Worm (Caenorhabditis elegans) whole organism, young adult: ENCODE data around the gene R07B7.8.

Experiments
- B0261.1 ChIP-seq: sonication (generic microtip); optimal IDR thresholded peaks from 2 replicates; lab custom pipeline; 2016; ENCODE audit warnings: mild to moderate bottlenecking, missing genetic modification characterization, moderate library complexity, missing compliant biosample characterization
- C06A6.2 ChIP-seq: fragments of 200-800 bp; sonication (Bioruptor generic); conservative IDR thresholded peaks from 2 replicates; pipeline ENCODE4 v1.3.6; 2022; ENCODE audit warnings: missing genetic modification characterization, missing compliant biosample characterization
- C17E4.6 ChIP-seq: fragments of 200-800 bp; sonication (Bioruptor generic); IDR thresholded peaks from 2 replicates; pipeline ENCODE4 v1.3.6; 2022; ENCODE audit warnings: missing genetic modification reagents, missing genetic modification characterization, missing compliant biosample characterization
- F10E7.11 ChIP-seq: sonication (generic microtip); optimal IDR thresholded peaks from 2 replicates; lab custom pipeline; 2017; ENCODE audit warnings: mild to moderate bottlenecking, missing genetic modification characterization, moderate library complexity, missing compliant biosample characterization
- F33H1.4 ChIP-seq: fragments of 200-800 bp; sonication (Bioruptor generic); IDR thresholded peaks from 2 replicates; pipeline ENCODE4 v1.3.6; 2022; ENCODE audit warnings: missing genetic modification reagents, missing genetic modification characterization, missing compliant biosample characterization
- F37B4.10 ChIP-seq: fragments of 200-800 bp; sonication (Bioruptor generic); IDR thresholded peaks from 2 replicates; pipeline ENCODE4 v1.3.6; 2022; ENCODE audit warnings: missing genetic modification characterization, missing compliant biosample characterization
- F52B5.7 ChIP-seq: sonication (generic microtip); optimal IDR thresholded peaks from 2 replicates; lab custom pipeline; 2016; ENCODE audit warnings: mild to moderate bottlenecking, missing genetic modification characterization, missing compliant biosample characterization
- F57C9.4 ChIP-seq: sonication (generic microtip); optimal IDR thresholded peaks from 2 replicates; lab custom pipeline; 2017; ENCODE audit warnings: mild to moderate bottlenecking, missing genetic modification characterization, missing compliant biosample characterization
- Y67H2A.10 ChIP-seq: fragments of 200-800 bp; sonication (Bioruptor generic); conservative IDR thresholded peaks from 2 replicates; pipeline ENCODE4 v1.3.6; 2022; ENCODE audit warnings: missing genetic modification reagents, missing genetic modification characterization, missing compliant biosample characterization
- Y79H2A.3 ChIP-seq: fragments of 200-800 bp; sonication (Bioruptor generic); conservative IDR thresholded peaks from 2 replicates; pipeline ENCODE4 v1.3.6; 2022; ENCODE audit warnings: missing genetic modification reagents, missing genetic modification characterization, missing compliant biosample characterization
- ama-1 ChIP-seq, 3 experiments: fragments of 150-350 bp in 1 of 3; sonication (generic microtip) in 2 of 3; optimal IDR thresholded peaks; 2 replicates each; lab custom pipeline; 2014 to 2018; ENCODE audit warnings: missing biosample characterization in 2 of 3, missing genetic modification characterization in 2 of 3, missing genetic modification reagents in 2 of 3
- aptf-2 ChIP-seq: fragments of 200-800 bp; sonication (Bioruptor generic); conservative IDR thresholded peaks from 2 replicates; pipeline ENCODE4 v1.3.6; 2022; ENCODE audit warnings: missing genetic modification reagents, missing genetic modification characterization, missing compliant biosample characterization
- atf-7 ChIP-seq: sonication (generic microtip); optimal IDR thresholded peaks from 2 replicates; lab custom pipeline; 2017; ENCODE audit warnings: mild to moderate bottlenecking, missing genetic modification characterization, missing compliant biosample characterization
- cebp-2 ChIP-seq: fragments of 200-800 bp; sonication (Bioruptor generic); IDR thresholded peaks from 2 replicates; pipeline ENCODE4 v1.3.6; 2022; ENCODE audit warnings: missing genetic modification characterization, missing compliant biosample characterization
- ceh-100 ChIP-seq: fragments of 200-800 bp; sonication (Bioruptor generic); IDR thresholded peaks from 2 replicates; pipeline ENCODE4 v1.3.6; 2022; ENCODE audit warnings: missing genetic modification reagents, missing genetic modification characterization, missing compliant biosample characterization
- ceh-58 ChIP-seq: fragments of 200-800 bp; sonication (Bioruptor generic); IDR thresholded peaks from 2 replicates; pipeline ENCODE4 v1.3.6; 2022; ENCODE audit warnings: missing genetic modification characterization, missing compliant biosample characterization
- ceh-79 ChIP-seq: sonication (generic microtip); optimal IDR thresholded peaks from 2 replicates; lab custom pipeline; 2017; ENCODE audit warnings: mild to moderate bottlenecking, missing genetic modification characterization, missing compliant biosample characterization
- die-1 ChIP-seq: sonication (generic microtip); optimal IDR thresholded peaks from 2 replicates; lab custom pipeline; 2016; ENCODE audit warnings: missing genotype, mild to moderate bottlenecking, missing genetic modification characterization, missing compliant biosample characterization
- dox-1 ChIP-seq: fragments of 200-800 bp; sonication (Bioruptor generic); IDR thresholded peaks from 2 replicates; pipeline ENCODE4 v1.3.6; 2022; ENCODE audit warnings: missing genetic modification reagents, missing genetic modification characterization, missing compliant biosample characterization
- efl-1 ChIP-seq: fragments of 150-350 bp; optimal IDR thresholded peaks from 2 replicates; lab custom pipeline; 2014; ENCODE audit warnings: missing biosample characterization, missing genetic modification reagents, missing genetic modification characterization
- egrh-3 ChIP-seq: fragments of 200-800 bp; sonication (Bioruptor generic); IDR thresholded peaks from 2 replicates; pipeline ENCODE4 v1.3.6; 2022; ENCODE audit warnings: missing genetic modification reagents, missing genetic modification characterization, missing compliant biosample characterization
- ekl-4 ChIP-seq: fragments of 200-800 bp; sonication (Bioruptor generic); IDR thresholded peaks from 2 replicates; pipeline ENCODE4 v1.3.6; 2022; ENCODE audit warnings: missing genetic modification reagents, missing genetic modification characterization, missing compliant biosample characterization
- him-1 ChIP-seq: sonication (generic microtip); optimal IDR thresholded peaks from 2 replicates; lab custom pipeline; 2016; ENCODE audit warnings: missing genotype, missing genetic modification reagents, missing genetic modification characterization, missing compliant biosample characterization
- hmg-1.2 ChIP-seq: fragments of 200-800 bp; sonication (Bioruptor generic); IDR thresholded peaks from 2 replicates; pipeline ENCODE4 v1.3.6; 2022; ENCODE audit warnings: missing genetic modification reagents, missing genetic modification characterization, missing compliant biosample characterization
- hmg-20 ChIP-seq: fragments of 200-800 bp; sonication (Bioruptor generic); IDR thresholded peaks from 2 replicates; pipeline ENCODE4 v1.3.6; 2022; ENCODE audit warnings: missing genetic modification reagents, missing genetic modification characterization, missing compliant biosample characterization
- lir-1 ChIP-seq: fragments of 200-800 bp; sonication (Bioruptor generic); conservative IDR thresholded peaks from 2 replicates; pipeline ENCODE4 v1.3.6; 2022; ENCODE audit warnings: missing genetic modification reagents, missing genetic modification characterization, missing compliant biosample characterization
- lsl-1 ChIP-seq: fragments of 200-800 bp; sonication (Bioruptor generic); optimal IDR thresholded peaks from 2 replicates; lab custom pipeline; 2018; ENCODE audit warnings: mild to moderate bottlenecking, missing genetic modification characterization, moderate library complexity, missing compliant biosample characterization
- lsy-27 ChIP-seq: sonication (generic microtip); optimal IDR thresholded peaks from 2 replicates; lab custom pipeline; 2017; ENCODE audit warnings: missing genetic modification characterization, mild to moderate bottlenecking, missing compliant biosample characterization, antibody characterized with exemption, missing genotype, borderline replicate concordance; ENCODE audit not compliant: insufficient read depth
- madf-10 ChIP-seq: sonication (generic microtip); optimal IDR thresholded peaks from 2 replicates; lab custom pipeline; 2016; ENCODE audit warnings: mild to moderate bottlenecking, missing genetic modification characterization, missing compliant biosample characterization
- madf-3 ChIP-seq: fragments of 200-800 bp; sonication (Bioruptor generic); IDR thresholded peaks from 2 replicates; pipeline ENCODE4 v1.3.6; 2022; ENCODE audit warnings: missing genetic modification reagents, missing genetic modification characterization, missing compliant biosample characterization
- madf-6 ChIP-seq: fragments of 200-800 bp; sonication (Bioruptor generic); IDR thresholded peaks from 2 replicates; pipeline ENCODE4 v1.3.6; 2022; ENCODE audit warnings: missing genetic modification reagents, missing genetic modification characterization, missing compliant biosample characterization
- mcd-1 ChIP-seq: fragments of 200-800 bp; sonication (Bioruptor generic); IDR thresholded peaks from 2 replicates; pipeline ENCODE4 v1.3.6; 2022; ENCODE audit warnings: missing genetic modification reagents, missing genetic modification characterization, missing compliant biosample characterization
- mxl-1 ChIP-seq: sonication (generic microtip); optimal IDR thresholded peaks from 2 replicates; lab custom pipeline; 2016; ENCODE audit warnings: missing genetic modification characterization, missing compliant biosample characterization
- nfya-1 ChIP-seq: sonication (generic microtip); optimal IDR thresholded peaks from 2 replicates; lab custom pipeline; 2017; ENCODE audit warnings: antibody characterized with exemption, missing compliant biosample characterization, missing genetic modification characterization, borderline replicate concordance; ENCODE audit not compliant: insufficient read depth
- nfyb-1 ChIP-seq: fragments of 200-800 bp; sonication (Bioruptor generic); IDR thresholded peaks from 2 replicates; pipeline ENCODE4 v1.3.6; 2022; ENCODE audit warnings: missing genetic modification reagents, missing genetic modification characterization, missing compliant biosample characterization
- rcor-1 ChIP-seq: fragments of 200-800 bp; sonication (Bioruptor generic); IDR thresholded peaks from 2 replicates; pipeline ENCODE4 v1.3.6; 2022; ENCODE audit warnings: missing genetic modification reagents, missing genetic modification characterization, missing compliant biosample characterization
- sea-2 ChIP-seq: fragments of 200-800 bp; sonication (Bioruptor generic); IDR thresholded peaks from 2 replicates; pipeline ENCODE4 v1.3.6; 2022; ENCODE audit warnings: missing genetic modification characterization, missing compliant biosample characterization
- snpc-1.3 ChIP-seq: sonication (generic microtip); optimal IDR thresholded peaks from 2 replicates; lab custom pipeline; 2017; ENCODE audit warnings: missing genetic modification characterization, mild to moderate bottlenecking, missing compliant biosample characterization, antibody characterized with exemption, moderate library complexity, missing genotype, missing genetic modification reagents; ENCODE audit not compliant: insufficient read depth
- somi-1 ChIP-seq: fragments of 200-800 bp; sonication (Bioruptor generic); optimal IDR thresholded peaks from 2 replicates; lab custom pipeline; 2018; ENCODE audit warnings: mild to moderate bottlenecking, missing genetic modification characterization, missing compliant biosample characterization
- sptf-2 ChIP-seq: fragments of 200-800 bp; sonication (Bioruptor generic); optimal IDR thresholded peaks from 2 replicates; lab custom pipeline; 2018; ENCODE audit warnings: mild to moderate bottlenecking, missing genetic modification characterization, missing compliant biosample characterization
- tbx-9 ChIP-seq: sonication (generic microtip); optimal IDR thresholded peaks from 2 replicates; lab custom pipeline; 2016; ENCODE audit warnings: borderline replicate concordance, missing genetic modification characterization, inconsistent platforms, missing compliant biosample characterization
- tlf-1 ChIP-seq: fragments of 200-800 bp; sonication (Bioruptor generic); optimal IDR thresholded peaks from 2 replicates; lab custom pipeline; 2018; ENCODE audit warnings: mild to moderate bottlenecking, missing genetic modification characterization, missing compliant biosample characterization
- unc-130 ChIP-seq: sonication (generic microtip); optimal IDR thresholded peaks from 2 replicates; lab custom pipeline; 2016; ENCODE audit warnings: missing genetic modification reagents, missing genetic modification characterization, missing compliant biosample characterization
- zfh-2 ChIP-seq: fragments of 200-800 bp; sonication (Bioruptor generic); conservative IDR thresholded peaks from 2 replicates; pipeline ENCODE4 v1.3.6; 2022; ENCODE audit warnings: missing genetic modification reagents, missing genetic modification characterization, missing compliant biosample characterization
- zim-3 ChIP-seq: sonication (generic microtip); optimal IDR thresholded peaks from 2 replicates; lab custom pipeline; 2017; ENCODE audit warnings: mild to moderate bottlenecking, missing genetic modification characterization, moderate library complexity, missing compliant biosample characterization
- ztf-18 ChIP-seq: sonication (generic microtip); optimal IDR thresholded peaks from 2 replicates; lab custom pipeline; 2016; ENCODE audit warnings: missing genotype, mild to moderate bottlenecking, missing genetic modification characterization, missing compliant biosample characterization
- ztf-28 ChIP-seq: fragments of 200-800 bp; sonication (Bioruptor generic); IDR thresholded peaks from 2 replicates; pipeline ENCODE4 v1.3.6; 2022; ENCODE audit warnings: missing genetic modification reagents, missing genetic modification characterization, missing compliant biosample characterization
- ztf-6 ChIP-seq: fragments of 200-800 bp; sonication (Bioruptor generic); IDR thresholded peaks from 2 replicates; pipeline ENCODE4 v1.3.6; 2022; ENCODE audit warnings: missing genetic modification reagents, missing genetic modification characterization, missing compliant biosample characterization

Gene R07B7.8

DNA sequence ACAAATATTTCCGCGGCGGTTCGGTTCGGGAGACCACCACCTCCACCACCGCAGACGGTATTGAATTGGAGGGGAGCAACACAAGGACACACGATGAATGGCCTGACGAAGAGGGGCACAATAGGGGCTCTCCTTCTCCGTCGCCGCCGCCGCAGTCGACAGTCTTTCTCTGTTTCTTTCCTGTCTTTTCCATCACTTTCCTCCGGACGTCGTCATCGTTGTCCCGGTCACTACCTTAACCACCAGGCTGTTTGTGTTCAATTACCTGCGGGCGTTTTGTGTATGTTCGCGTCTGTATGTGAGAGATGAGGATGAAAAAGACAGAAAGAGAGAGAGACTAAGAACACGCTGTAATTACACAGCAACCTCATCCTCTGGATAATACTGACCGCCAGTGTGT is 44.4 kb downstream of the R07B7.8 start:
- TF ChIP-seq hmg-20, result no peak
- TF ChIP-seq nfyb-1, result 0 out of 2 replicates have a peak, but pooled peaks have one; percentile 25
- TF ChIP-seq mcd-1, result 0 out of 2 replicates have a peak, but pooled peaks have one; percentile 23
- no peak for TF ChIP-seq Y79H2A.3 (GFP tag; lab: Robert Waterston, UW)
- TF ChIP-seq F10E7.11 (tag; lab: Kevin White, UChicago), result no peak
- no peak for TF ChIP-seq aptf-2
- TF ChIP-seq ceh-100 (GFP tag; lab: Robert Waterston, UW), result no peak
- no peak for TF ChIP-seq ekl-4 (GFP tag; lab: Robert Waterston, UW)
- TF ChIP-seq ztf-6 (GFP tag; lab: Robert Waterston, UW), result no peak
- TF ChIP-seq C17E4.6, result no peak
- TF ChIP-seq madf-10, result no peak
- no peak for TF ChIP-seq tlf-1 (GFP tag; lab: Kevin White, UChicago)
- TF ChIP-seq zfh-2, result peak; percentile 84
- TF ChIP-seq Y67H2A.10 (GFP tag; lab: Robert Waterston, UW), result no peak
- TF ChIP-seq B0261.1 (tag; lab: Kevin White, UChicago), result no peak
- TF ChIP-seq F33H1.4 (GFP tag; lab: Robert Waterston, UW), result no peak
- 0 out of 2 replicates have a peak, but pooled peaks have one; percentile 40 for TF ChIP-seq cebp-2 (GFP tag; lab: Robert Waterston, UW)

DNA sequence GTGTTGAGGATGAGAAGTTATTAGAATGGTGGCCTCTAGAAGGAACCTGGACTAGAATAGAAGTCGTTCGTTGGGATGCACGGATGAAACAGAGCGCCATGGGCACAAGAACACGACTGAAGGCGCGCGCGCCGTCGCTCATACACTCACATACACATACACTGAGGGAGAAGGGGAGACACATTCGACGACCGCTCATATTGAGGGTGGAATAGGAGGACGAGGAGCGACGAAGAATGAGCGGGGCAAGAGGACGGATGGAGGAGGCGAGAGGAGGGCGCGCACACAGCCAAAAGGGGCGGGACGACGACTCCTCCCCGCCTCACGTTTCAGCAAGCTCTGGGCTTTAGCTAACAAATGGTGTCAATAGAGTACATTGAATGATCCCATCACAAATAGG is 45.3 kb downstream of the R07B7.8 start:
- no peak for TF ChIP-seq zim-3 (tag; lab: Kevin White, UChicago)
- no peak for TF ChIP-seq nfyb-1
- TF ChIP-seq zfh-2, result peak; percentile 95
- TF ChIP-seq ztf-18 (tag; lab: Kevin White, UChicago), result peak; percentile 20
- no peak for TF ChIP-seq F57C9.4 (tag; lab: Kevin White, UChicago)
- TF ChIP-seq lir-1 (GFP tag; lab: Robert Waterston, UW), result no peak
- no peak for TF ChIP-seq ceh-58 (GFP tag; lab: Robert Waterston, UW)
- peak; percentile 42 for TF ChIP-seq mcd-1
- TF ChIP-seq sptf-2 (GFP tag; lab: Kevin White, UChicago), result peak; percentile 60
- TF ChIP-seq madf-6 (GFP tag; lab: Robert Waterston, UW), result no peak
- no peak for TF ChIP-seq atf-7 (tag; lab: Kevin White, UChicago)
- TF ChIP-seq mxl-1, result no peak
- no peak for TF ChIP-seq sea-2 (GFP tag; lab: Robert Waterston, UW)
- TF ChIP-seq snpc-1.3, result no peak
- TF ChIP-seq ama-1 (optimal IDR thresholded peaks at IDR 0.05; lab: Kevin White, UChicago), result peak; percentile 57
- no peak for TF ChIP-seq ama-1 (GFP tag; optimal IDR thresholded peaks at IDR 0.05; lab: Kevin White, UChicago)
- no peak for TF ChIP-seq ceh-79 (tag; lab: Kevin White, UChicago)
- no peak for TF ChIP-seq F37B4.10
- TF ChIP-seq lsl-1, result no peak
- TF ChIP-seq lsy-27, result no peak
- TF ChIP-seq C17E4.6, result no peak
- TF ChIP-seq F52B5.7 (tag; lab: Kevin White, UChicago), result no peak
- no peak for TF ChIP-seq ztf-28 (GFP tag; lab: Robert Waterston, UW)
- no peak for TF ChIP-seq unc-130 (GFP tag; lab: Kevin White, UChicago)
- peak; percentile 63; the same call in 1 of the 2 replicates for TF ChIP-seq egrh-3 (GFP tag; lab: Robert Waterston, UW)
- no peak for TF ChIP-seq efl-1 (GFP tag; lab: Kevin White, UChicago)
- TF ChIP-seq hmg-1.2 (GFP tag; lab: Robert Waterston, UW), result no peak
- no peak for TF ChIP-seq madf-3 (GFP tag; lab: Robert Waterston, UW)
- no peak for TF ChIP-seq nfya-1 (tag; lab: Kevin White, UChicago)
- no peak for TF ChIP-seq die-1 (tag; lab: Kevin White, UChicago)
- no peak for TF ChIP-seq tbx-9 (tag; lab: Kevin White, UChicago)
- no peak for TF ChIP-seq somi-1
- TF ChIP-seq rcor-1 (GFP tag; lab: Robert Waterston, UW), result 0 out of 2 replicates have a peak, but pooled peaks have one; percentile 25
- TF ChIP-seq C06A6.2 (GFP tag; lab: Robert Waterston, UW), result no peak
- no peak for TF ChIP-seq cebp-2 (GFP tag; lab: Robert Waterston, UW)
- TF ChIP-seq him-1 (tag; lab: Kevin White, UChicago), result no peak
- TF ChIP-seq dox-1, result no peak
